Worm (Caenorhabditis elegans) whole organism, midembryonic: ENCODE measurements around the gene bus-5.
A peak's percentile ranks its signal among the peaks of the same experiment; 100 is the strongest.

Source experiments
- T22C8.4 ChIP-seq: fragments of 200-800 bp; sonication (Bioruptor generic); IDR thresholded peaks from 2 replicates; pipeline ENCODE4 v1.3.6; 2022; ENCODE audit warnings: missing genetic modification characterization, missing compliant biosample characterization
- cog-1 ChIP-seq: sonication (generic microtip); optimal IDR thresholded peaks from 2 replicates; lab custom pipeline; 2016; ENCODE audit warnings: missing genetic modification characterization, missing compliant biosample characterization
- flt-1 ChIP-seq: fragments of 200-800 bp; sonication (Bioruptor generic); IDR thresholded peaks from 2 replicates; pipeline ENCODE4 v1.3.6; 2022; ENCODE audit warnings: missing genetic modification characterization, missing compliant biosample characterization
- klf-2 ChIP-seq: fragments of 200-800 bp; sonication (Bioruptor generic); conservative IDR thresholded peaks from 2 replicates; pipeline ENCODE4 v1.3.6; 2022; ENCODE audit warnings: missing genetic modification reagents, missing genetic modification characterization, missing compliant biosample characterization
- med-1 ChIP-seq: sonication (generic microtip); optimal IDR thresholded peaks from 2 replicates; lab custom pipeline; 2017; ENCODE audit warnings: missing genetic modification characterization, mild to moderate bottlenecking, missing compliant biosample characterization, antibody characterized with exemption, missing genetic modification reagents; ENCODE audit not compliant: insufficient read depth
- ref-1 ChIP-seq: fragments of 200-800 bp; sonication (Bioruptor generic); conservative IDR thresholded peaks from 2 replicates; pipeline ENCODE4 v1.3.6; 2022; ENCODE audit warnings: missing genetic modification reagents, missing genetic modification characterization, missing compliant biosample characterization
- tab-1 ChIP-seq: fragments of 200-800 bp; sonication (Bioruptor generic); IDR thresholded peaks from 2 replicates; pipeline ENCODE4 v1.3.6; 2022; ENCODE audit warnings: missing genetic modification characterization, missing compliant biosample characterization
- ztf-23 ChIP-seq: fragments of 200-800 bp; sonication (Bioruptor generic); IDR thresholded peaks from 2 replicates; pipeline ENCODE4 v1.3.6; 2022; ENCODE audit warnings: missing genetic modification reagents, missing genetic modification characterization, missing compliant biosample characterization
- ztf-29 ChIP-seq: fragments of 200-800 bp; sonication (Bioruptor generic); IDR thresholded peaks from 2 replicates; pipeline ENCODE4 v1.3.6; 2022; ENCODE audit warnings: missing genetic modification reagents, missing genetic modification characterization, missing compliant biosample characterization

Gene bus-5

DNA sequence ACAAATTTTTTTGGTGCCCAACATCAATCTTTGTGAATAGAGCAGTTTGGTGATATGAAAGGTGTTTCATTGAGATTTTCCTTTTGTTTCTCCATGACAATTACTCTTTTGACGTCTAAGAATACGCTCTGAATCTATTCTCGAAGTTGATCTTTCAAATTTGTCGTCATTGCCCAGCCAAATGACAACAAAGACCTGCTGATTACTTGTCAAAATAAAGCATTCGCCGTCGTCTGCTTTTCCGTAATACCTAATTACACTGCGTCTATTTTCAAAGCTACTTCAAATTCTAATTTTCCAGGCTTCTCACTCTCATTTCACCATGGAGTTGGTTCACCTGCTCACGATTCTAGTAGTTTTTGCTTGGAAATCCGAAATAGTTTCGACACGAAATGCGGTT lies 7.6 kb downstream of the bus-5 start, which contains the start of gene F53B1.3:
Gene F53B1.3 (plus strand): TSS at position 301 of the 400 bp plus-strand sequence.
- TF ChIP-seq ztf-29 (GFP tag; lab: Robert Waterston, UW) (no peak), T22C8.4 (no peak), ref-1 (GFP tag; lab: Robert Waterston, UW) (no peak), cog-1 (tag; lab: Kevin White, UChicago) (no peak), ztf-23 (GFP tag; lab: Robert Waterston, UW) (no peak), tab-1 (no peak), med-1 (GFP tag; lab: Kevin White, UChicago) (no peak), flt-1 (GFP tag; lab: Robert Waterston, UW) (no peak), klf-2 (no peak)

DNA sequence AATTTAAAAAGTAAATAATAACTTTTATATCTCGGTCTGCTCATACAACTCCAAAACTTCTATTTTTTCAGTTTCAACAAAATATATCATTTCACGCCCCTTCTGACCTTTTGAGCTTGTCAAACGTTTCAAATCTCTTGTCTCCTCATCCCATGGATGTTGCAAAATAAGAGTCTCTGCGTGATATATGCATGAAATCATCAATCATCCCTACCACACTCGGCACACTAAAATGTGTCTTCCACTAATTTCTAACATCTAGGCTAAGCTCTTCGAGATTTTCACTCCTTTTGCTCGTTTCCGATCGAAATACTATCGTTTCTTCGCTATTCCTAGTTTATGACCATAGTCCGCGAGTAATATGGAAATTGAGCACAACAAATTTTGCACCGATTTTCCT lies 13.9 kb downstream of the bus-5 start:
- TF ChIP-seq ref-1 (GFP tag; lab: Robert Waterston, UW) (no peak), klf-2 (no peak), ztf-29 (GFP tag; lab: Robert Waterston, UW) (no peak), tab-1 (no peak), T22C8.4 (no peak), med-1 (GFP tag; lab: Kevin White, UChicago) (no peak), cog-1 (tag; lab: Kevin White, UChicago) (no peak), flt-1 (GFP tag; lab: Robert Waterston, UW) (no peak), ztf-23 (GFP tag; lab: Robert Waterston, UW) (no peak)

DNA sequence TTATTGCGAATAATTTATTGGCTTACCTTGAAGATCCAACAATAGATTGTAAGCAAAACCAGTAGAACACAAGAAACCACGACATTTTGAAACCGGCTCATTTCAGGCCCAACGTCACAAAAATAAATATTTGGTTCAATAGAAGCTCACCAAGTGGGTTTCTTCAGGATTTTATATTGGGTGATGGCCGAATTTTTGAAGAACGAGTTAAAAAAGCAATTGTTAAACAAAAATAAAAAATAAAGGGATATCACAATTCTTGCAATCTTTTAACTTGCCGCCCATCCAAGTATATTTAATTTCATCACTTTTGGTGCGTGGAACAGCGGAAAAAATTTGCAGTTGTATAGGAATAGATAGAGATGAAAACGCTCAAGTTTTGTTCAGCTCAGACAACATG lies 16.1 kb downstream of the bus-5 start, which contains the start of gene T21D9.2:
Gene T21D9.2 (minus strand): TSS at position 101 of the 400 bp plus-strand sequence.
- TF ChIP-seq cog-1 (tag; lab: Kevin White, UChicago) (no peak), ztf-23 (GFP tag; lab: Robert Waterston, UW) (no peak), T22C8.4 (no peak), ztf-29 (GFP tag; lab: Robert Waterston, UW) (no peak), klf-2 (no peak), tab-1 (no peak), ref-1 (GFP tag; lab: Robert Waterston, UW) (no peak), flt-1 (GFP tag; lab: Robert Waterston, UW) (no peak), med-1 (GFP tag; lab: Kevin White, UChicago) (no peak)

DNA sequence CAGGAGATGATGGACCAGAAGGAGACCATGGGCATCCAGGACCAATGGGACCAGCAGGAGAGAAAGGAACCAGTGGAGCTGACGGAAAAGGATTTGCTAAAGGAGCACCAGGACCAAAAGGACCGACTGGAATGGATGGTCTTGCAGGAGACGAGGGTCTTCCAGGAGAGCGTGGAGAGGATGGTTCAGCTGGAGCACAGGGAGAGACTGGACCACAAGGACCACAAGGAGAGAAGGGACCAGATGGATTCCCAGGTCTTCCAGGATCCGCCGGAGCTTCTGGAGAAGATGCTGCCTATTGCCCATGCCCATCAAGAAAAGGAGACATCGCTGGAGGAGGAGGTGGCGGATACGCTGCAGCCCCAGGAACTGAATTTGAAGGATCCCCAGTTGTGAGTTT lies 18.8 kb downstream of the bus-5 start:
- TF ChIP-seq ztf-23 (GFP tag; lab: Robert Waterston, UW) (no peak), klf-2 (no peak), cog-1 (tag; lab: Kevin White, UChicago) (no peak), flt-1 (GFP tag; lab: Robert Waterston, UW) (no peak), ztf-29 (GFP tag; lab: Robert Waterston, UW) (no peak), T22C8.4 (no peak), tab-1 (no peak), ref-1 (GFP tag; lab: Robert Waterston, UW) (no peak), med-1 (GFP tag; lab: Kevin White, UChicago) (no peak)

DNA sequence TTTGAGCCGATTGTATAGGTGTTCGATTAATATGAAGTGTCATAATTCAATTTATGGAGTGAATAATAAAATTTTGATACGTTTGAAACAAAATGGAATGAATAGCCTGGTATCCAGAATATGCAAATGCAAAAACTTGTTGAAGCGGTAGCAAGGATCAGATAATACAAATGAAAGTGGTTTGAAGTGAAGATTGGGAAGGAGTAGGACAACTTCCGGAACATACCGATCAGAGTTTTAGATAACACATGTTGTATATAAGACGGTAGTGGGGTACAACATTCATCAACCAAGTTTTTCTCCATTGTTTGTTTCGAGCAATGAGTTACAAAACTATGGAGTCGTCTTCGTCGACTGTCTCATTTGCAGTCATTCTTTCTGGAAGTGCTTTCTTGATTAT lies 19.7 kb downstream of the bus-5 start, which contains the start of gene col-164:
Gene col-164 (plus strand): TSS at position 301 of the 400 bp plus-strand sequence.
- no peak for TF ChIP-seq T22C8.4
- TF ChIP-seq cog-1 (tag; lab: Kevin White, UChicago) = no peak
- no peak for TF ChIP-seq ztf-23 (GFP tag; lab: Robert Waterston, UW)
- no peak for TF ChIP-seq med-1 (GFP tag; lab: Kevin White, UChicago)
- no peak for TF ChIP-seq ztf-29 (GFP tag; lab: Robert Waterston, UW)
- TF ChIP-seq klf-2 = no peak
- TF ChIP-seq ref-1 (GFP tag; lab: Robert Waterston, UW) = no peak
- TF ChIP-seq tab-1 = no peak
- no peak for TF ChIP-seq flt-1 (GFP tag; lab: Robert Waterston, UW)

DNA sequence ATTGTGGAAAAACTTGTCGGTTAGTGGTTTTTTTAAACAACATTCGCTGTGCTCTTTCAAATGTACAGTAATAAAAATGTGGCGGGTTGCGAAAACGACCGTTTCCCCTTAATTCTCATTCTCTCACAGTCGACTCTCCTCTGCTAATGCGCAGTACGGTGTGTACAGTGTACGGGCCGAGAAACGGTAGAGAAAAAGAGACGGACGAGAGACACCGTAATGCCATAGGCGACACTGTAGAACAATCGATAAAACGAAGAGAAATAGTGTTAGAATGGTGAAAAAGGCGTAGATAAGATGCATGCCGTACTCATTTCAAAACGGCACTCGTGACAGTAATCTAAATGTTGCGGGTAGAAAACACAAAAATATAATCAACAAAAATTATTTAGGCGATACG lies 22.4 kb downstream of the bus-5 start:
- TF ChIP-seq ztf-23 (GFP tag; lab: Robert Waterston, UW) (no peak), ztf-29 (GFP tag; lab: Robert Waterston, UW) (no peak), T22C8.4 (peak; percentile 68; the same call in 1 of the 2 replicates), cog-1 (tag; lab: Kevin White, UChicago) (no peak), tab-1 (no peak), med-1 (GFP tag; lab: Kevin White, UChicago) (no peak), ref-1 (GFP tag; lab: Robert Waterston, UW) (no peak), flt-1 (GFP tag; lab: Robert Waterston, UW) (no peak)

DNA sequence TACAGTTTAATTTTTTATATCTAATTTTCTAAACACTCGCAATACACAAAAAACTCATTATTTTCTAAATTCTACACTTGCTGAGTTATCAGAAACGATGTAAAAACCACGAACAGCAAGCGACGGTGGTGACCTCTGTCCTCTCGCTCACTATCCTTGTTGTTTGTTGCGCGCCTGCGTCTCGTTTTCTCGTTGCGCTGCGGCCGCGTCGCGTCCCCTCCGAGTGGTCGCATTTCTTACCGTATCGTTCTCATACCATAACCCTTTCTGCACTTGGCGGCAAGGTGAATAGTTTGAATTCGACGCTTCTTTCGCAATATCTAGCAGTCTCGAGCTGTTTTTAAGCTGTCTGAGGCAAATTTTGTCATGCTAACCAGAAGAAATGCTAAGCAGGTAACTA lies 23.5 kb downstream of the bus-5 start, which contains the start of gene lsy-2:
Gene lsy-2 (plus strand): TSS at position 271 of the 400 bp plus-strand sequence.
- no peak for TF ChIP-seq tab-1
- TF ChIP-seq ztf-23 (GFP tag; lab: Robert Waterston, UW) = 0 out of 2 replicates have a peak, but pooled peaks have one; percentile 19
- TF ChIP-seq cog-1 (tag; lab: Kevin White, UChicago) = no peak
- no peak for TF ChIP-seq klf-2
- 0 out of 2 replicates have a peak, but pooled peaks have one; percentile 17 for TF ChIP-seq ztf-29 (GFP tag; lab: Robert Waterston, UW)
- TF ChIP-seq flt-1 (GFP tag; lab: Robert Waterston, UW) = no peak
- no peak for TF ChIP-seq T22C8.4
- TF ChIP-seq med-1 (GFP tag; lab: Kevin White, UChicago) = no peak
- TF ChIP-seq ref-1 (GFP tag; lab: Robert Waterston, UW) = no peak

DNA sequence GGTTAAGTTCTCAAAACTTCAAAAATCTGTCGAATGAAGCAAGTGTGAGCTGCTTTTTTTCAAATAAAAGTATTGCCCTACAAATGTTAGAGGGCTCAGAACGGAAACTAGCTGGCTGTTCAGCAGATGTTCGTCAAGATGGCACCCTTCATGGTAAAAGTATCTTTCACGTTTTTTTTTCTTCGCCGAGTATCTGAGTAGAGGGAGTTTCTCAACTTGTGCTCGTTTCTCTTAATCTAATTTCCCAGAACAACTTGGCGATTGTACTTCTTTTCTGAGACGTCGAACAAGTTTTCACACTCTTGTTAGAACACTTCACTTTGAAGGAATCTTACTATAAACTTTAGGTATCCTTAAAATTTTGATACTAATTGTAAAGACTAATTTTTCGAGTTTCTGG lies 25.2 kb downstream of the bus-5 start:
- no peak for TF ChIP-seq ztf-29 (GFP tag; lab: Robert Waterston, UW)
- no peak for TF ChIP-seq ztf-23 (GFP tag; lab: Robert Waterston, UW)

DNA sequence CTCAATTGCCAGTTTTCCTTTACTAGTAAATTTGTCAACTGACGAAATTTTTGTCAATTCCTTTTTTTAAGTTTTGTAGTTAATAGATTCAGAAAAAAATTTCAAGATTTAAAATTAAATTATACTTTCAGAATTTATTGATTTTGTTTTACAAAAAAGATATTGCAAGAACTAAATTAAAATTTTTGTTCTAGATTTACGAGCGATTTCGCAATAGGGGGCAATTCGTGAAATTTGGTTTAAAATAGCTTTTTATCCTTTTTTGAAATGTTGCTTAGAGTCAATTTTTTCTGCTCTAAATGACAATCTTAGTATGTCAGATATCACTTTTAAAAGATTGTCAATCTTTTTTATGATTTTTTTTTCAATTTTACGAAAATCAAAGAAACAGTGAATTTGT lies 27.4 kb downstream of the bus-5 start:
- TF ChIP-seq flt-1 (GFP tag; lab: Robert Waterston, UW) (no peak), tab-1 (no peak), med-1 (GFP tag; lab: Kevin White, UChicago) (no peak), ztf-29 (GFP tag; lab: Robert Waterston, UW) (no peak), cog-1 (tag; lab: Kevin White, UChicago) (no peak), ztf-23 (GFP tag; lab: Robert Waterston, UW) (no peak), ref-1 (GFP tag; lab: Robert Waterston, UW) (no peak), T22C8.4 (no peak), klf-2 (no peak)
